Worm (Caenorhabditis elegans) whole organism, late embryonic: ENCODE results near the gene ZC239.4.

ENCODE experiments used
- C38D4.7 ChIP-seq: fragments of 200-800 bp; sonication (Bioruptor generic); optimal IDR thresholded peaks from 2 replicates; lab custom pipeline; 2018; ENCODE audit warnings: mild to moderate bottlenecking, missing genetic modification characterization, moderate library complexity, missing compliant biosample characterization
- F13H6.1 ChIP-seq: sonication (generic microtip); optimal IDR thresholded peaks from 2 replicates; lab custom pipeline; 2016; ENCODE audit warnings: missing genetic modification characterization, missing compliant biosample characterization
- Y22D7AL.16 ChIP-seq: sonication (generic microtip); optimal IDR thresholded peaks from 2 replicates; lab custom pipeline; 2016; ENCODE audit warnings: missing genetic modification characterization, missing compliant biosample characterization
- ahr-1 ChIP-seq: sonication (generic microtip); optimal IDR thresholded peaks from 2 replicates; lab custom pipeline; 2016; ENCODE audit warnings: missing genetic modification characterization, missing compliant biosample characterization
- ama-1 ChIP-seq: fragments of 150-350 bp; optimal IDR thresholded peaks from 2 replicates; lab custom pipeline; 2014
- ceh-18 ChIP-seq: sonication (generic microtip); optimal IDR thresholded peaks from 2 replicates; lab custom pipeline; 2016; ENCODE audit warnings: missing genetic modification characterization, missing compliant biosample characterization
- ceh-19 ChIP-seq: fragments of 200-800 bp; sonication (Bioruptor generic); optimal IDR thresholded peaks from 2 replicates; lab custom pipeline; 2018; ENCODE audit warnings: mild to moderate bottlenecking, missing genetic modification characterization, missing compliant biosample characterization
- ceh-22 ChIP-seq: sonication (generic microtip); optimal IDR thresholded peaks from 2 replicates; lab custom pipeline; 2017; ENCODE audit warnings: missing biosample characterization, missing genetic modification characterization
- ceh-24 ChIP-seq: sonication (generic microtip); optimal IDR thresholded peaks from 2 replicates; lab custom pipeline; 2016; ENCODE audit warnings: mild to moderate bottlenecking, missing genetic modification characterization, missing compliant biosample characterization
- ceh-30 ChIP-seq: fragments of 150-350 bp; optimal IDR thresholded peaks from 2 replicates; lab custom pipeline; 2014; ENCODE audit warnings: missing biosample characterization, missing genetic modification characterization
- ceh-31 ChIP-seq: sonication (generic microtip); optimal IDR thresholded peaks from 2 replicates; lab custom pipeline; 2016; ENCODE audit warnings: missing genetic modification characterization, missing compliant biosample characterization
- ceh-34 ChIP-seq: sonication (generic microtip); optimal IDR thresholded peaks from 2 replicates; lab custom pipeline; 2016; ENCODE audit warnings: mild to moderate bottlenecking, missing genetic modification characterization, missing compliant biosample characterization
- ceh-45 ChIP-seq: fragments of 200-800 bp; sonication (Bioruptor generic); IDR thresholded peaks from 2 replicates; pipeline ENCODE4 v1.3.6; 2022; ENCODE audit warnings: missing genetic modification reagents, missing genetic modification characterization, missing compliant biosample characterization
- ceh-9 ChIP-seq: sonication (generic microtip); optimal IDR thresholded peaks from 2 replicates; lab custom pipeline; 2016; ENCODE audit warnings: mild to moderate bottlenecking, missing genetic modification characterization, inconsistent platforms, missing compliant biosample characterization
- che-1 ChIP-seq: sonication (generic microtip); optimal IDR thresholded peaks from 2 replicates; lab custom pipeline; 2016; ENCODE audit warnings: mild to moderate bottlenecking, missing genetic modification characterization, missing compliant biosample characterization
- elt-2 ChIP-seq: sonication (generic microtip); optimal IDR thresholded peaks from 2 replicates; lab custom pipeline; 2016; ENCODE audit warnings: missing genetic modification reagents, missing genetic modification characterization, missing compliant biosample characterization
- elt-4 ChIP-seq: sonication (generic microtip); optimal IDR thresholded peaks from 2 replicates; lab custom pipeline; 2016; ENCODE audit warnings: missing genetic modification characterization, missing compliant biosample characterization
- eyg-1 ChIP-seq: sonication (generic microtip); optimal IDR thresholded peaks from 2 replicates; lab custom pipeline; 2016; ENCODE audit warnings: missing genotype, missing genetic modification characterization, missing compliant biosample characterization
- fax-1 ChIP-seq: sonication (generic microtip); optimal IDR thresholded peaks from 2 replicates; lab custom pipeline; 2016; ENCODE audit warnings: missing genotype, missing genetic modification characterization, missing compliant biosample characterization
- fkh-10 ChIP-seq: fragments of 150-350 bp; optimal IDR thresholded peaks from 2 replicates; lab custom pipeline; 2014; ENCODE audit warnings: missing biosample characterization, missing genetic modification reagents, missing genetic modification characterization
- fkh-6 ChIP-seq: sonication (generic microtip); optimal IDR thresholded peaks from 2 replicates; lab custom pipeline; 2016; ENCODE audit warnings: missing genetic modification characterization, missing compliant biosample characterization
- gmeb-2 ChIP-seq: sonication (generic microtip); optimal IDR thresholded peaks from 2 replicates; lab custom pipeline; 2016; ENCODE audit warnings: missing genetic modification characterization, inconsistent platforms, missing compliant biosample characterization
- lim-6 ChIP-seq: sonication (generic microtip); optimal IDR thresholded peaks from 2 replicates; lab custom pipeline; 2016; ENCODE audit warnings: missing genetic modification characterization, missing compliant biosample characterization
- lin-11 ChIP-seq: fragments of 200-800 bp; sonication (Bioruptor generic); optimal IDR thresholded peaks from 2 replicates; lab custom pipeline; 2018; ENCODE audit warnings: mild to moderate bottlenecking, missing genetic modification characterization, missing compliant biosample characterization
- mec-3 ChIP-seq: sonication (generic microtip); optimal IDR thresholded peaks from 2 replicates; lab custom pipeline; 2016; ENCODE audit warnings: borderline replicate concordance, missing genetic modification characterization, missing compliant biosample characterization
- nhr-11 ChIP-seq: fragments of 150-350 bp; optimal IDR thresholded peaks from 2 replicates; lab custom pipeline; 2014; ENCODE audit warnings: missing biosample characterization, missing genetic modification characterization
- nhr-232 ChIP-seq: sonication (generic microtip); optimal IDR thresholded peaks from 2 replicates; lab custom pipeline; 2016; ENCODE audit warnings: missing genetic modification characterization, missing compliant biosample characterization
- npax-4 ChIP-seq: sonication (generic microtip); optimal IDR thresholded peaks from 2 replicates; lab custom pipeline; 2016; ENCODE audit warnings: missing genetic modification characterization, missing compliant biosample characterization
- odd-2 ChIP-seq: sonication (generic microtip); optimal IDR thresholded peaks from 2 replicates; lab custom pipeline; 2017; ENCODE audit warnings: antibody characterized with exemption, mild to moderate bottlenecking, missing genetic modification characterization, missing compliant biosample characterization
- pat-9 ChIP-seq: fragments of 200-800 bp; sonication (Bioruptor generic); optimal IDR thresholded peaks from 2 replicates; lab custom pipeline; 2018; ENCODE audit warnings: mild to moderate bottlenecking, missing genetic modification characterization, moderate library complexity, missing compliant biosample characterization
- pax-1 ChIP-seq: fragments of 150-350 bp; optimal IDR thresholded peaks from 2 replicates; lab custom pipeline; 2014; ENCODE audit warnings: missing biosample characterization, missing genetic modification characterization
- rnt-1 ChIP-seq: sonication (generic microtip); optimal IDR thresholded peaks from 2 replicates; lab custom pipeline; 2016; ENCODE audit warnings: missing genetic modification characterization, missing compliant biosample characterization
- sdc-2 ChIP-seq: sonication (generic microtip); optimal IDR thresholded peaks from 2 replicates; lab custom pipeline; 2016; ENCODE audit warnings: missing genotype, missing genetic modification characterization, missing compliant biosample characterization
- sox-4 ChIP-seq: sonication (generic microtip); optimal IDR thresholded peaks from 2 replicates; lab custom pipeline; 2017; ENCODE audit warnings: mild to moderate bottlenecking, missing genetic modification characterization, inconsistent platforms, missing compliant biosample characterization
- syd-9 ChIP-seq: sonication (generic microtip); optimal IDR thresholded peaks from 2 replicates; lab custom pipeline; 2016; ENCODE audit warnings: mild to moderate bottlenecking, missing genetic modification characterization, moderate library complexity, missing compliant biosample characterization
- tbx-2 ChIP-seq: sonication (generic microtip); optimal IDR thresholded peaks from 2 replicates; lab custom pipeline; 2016; ENCODE audit warnings: missing genetic modification characterization, missing compliant biosample characterization
- tbx-7 ChIP-seq: sonication (generic microtip); optimal IDR thresholded peaks from 2 replicates; lab custom pipeline; 2016; ENCODE audit warnings: missing genotype, missing genetic modification characterization, missing compliant biosample characterization
- unc-3 ChIP-seq, 2 experiments: fragments of 200-800 bp in 1 of 2; sonication (Bioruptor generic) in 1 of 2; sonication (generic microtip) in 1 of 2; conservative IDR thresholded peaks in 1 of 2; optimal IDR thresholded peaks in 1 of 2; 2 replicates each; pipeline versions ENCODE4 v1.3.6 to Lab custom; 2016 to 2022; ENCODE audit warnings: missing compliant biosample characterization in 2 of 2, missing genetic modification characterization in 2 of 2, missing genetic modification reagents in 1 of 2
- unc-86 ChIP-seq: sonication (generic microtip); optimal IDR thresholded peaks from 2 replicates; lab custom pipeline; 2016; ENCODE audit warnings: missing genetic modification characterization, missing compliant biosample characterization

The ZC239.4 gene

DNA sequence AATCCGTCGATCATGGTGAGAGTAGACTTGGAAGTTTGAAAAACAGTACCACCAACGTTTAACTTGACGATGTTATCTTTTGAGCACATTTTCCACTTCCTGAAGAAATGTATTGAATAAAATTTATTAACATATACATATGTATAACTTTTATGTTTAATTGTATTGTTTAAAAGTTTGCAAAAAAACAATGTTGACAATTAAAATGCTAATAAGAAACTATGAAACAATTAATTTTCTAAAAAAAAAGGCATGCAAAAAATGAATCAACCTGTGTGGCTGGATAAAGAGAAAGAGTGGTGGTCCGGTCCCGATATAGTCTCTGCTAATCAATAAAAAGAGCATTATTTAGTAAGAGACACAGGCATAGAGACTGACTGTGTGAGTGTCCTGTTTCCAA, 20.7 kb downstream of the ZC239.4 start, which contains the start of gene C17F4.8:
TSS of gene C17F4.8 (minus strand) at position 101 of the 400 bp plus-strand sequence.
- TF ChIP-seq F13H6.1 (tag; lab: Kevin White, UChicago) (no peak), pax-1 (tag; lab: Kevin White, UChicago) (no peak), lin-11 (no peak), ahr-1 (tag; lab: Kevin White, UChicago) (no peak), fkh-6 (tag; lab: Kevin White, UChicago) (no peak), elt-2 (tag; lab: Kevin White, UChicago) (no peak), tbx-7 (tag; lab: Kevin White, UChicago) (no peak), ceh-18 (tag; lab: Kevin White, UChicago) (no peak), tbx-2 (tag; lab: Kevin White, UChicago) (no peak), eyg-1 (no peak), nhr-232 (tag; lab: Kevin White, UChicago) (no peak), ceh-19 (GFP tag; lab: Kevin White, UChicago) (no peak), ceh-24 (tag; lab: Kevin White, UChicago) (no peak), sdc-2 (tag; lab: Kevin White, UChicago) (no peak)
- TF ChIP-seq, all 69 proteins: peak for 0

DNA sequence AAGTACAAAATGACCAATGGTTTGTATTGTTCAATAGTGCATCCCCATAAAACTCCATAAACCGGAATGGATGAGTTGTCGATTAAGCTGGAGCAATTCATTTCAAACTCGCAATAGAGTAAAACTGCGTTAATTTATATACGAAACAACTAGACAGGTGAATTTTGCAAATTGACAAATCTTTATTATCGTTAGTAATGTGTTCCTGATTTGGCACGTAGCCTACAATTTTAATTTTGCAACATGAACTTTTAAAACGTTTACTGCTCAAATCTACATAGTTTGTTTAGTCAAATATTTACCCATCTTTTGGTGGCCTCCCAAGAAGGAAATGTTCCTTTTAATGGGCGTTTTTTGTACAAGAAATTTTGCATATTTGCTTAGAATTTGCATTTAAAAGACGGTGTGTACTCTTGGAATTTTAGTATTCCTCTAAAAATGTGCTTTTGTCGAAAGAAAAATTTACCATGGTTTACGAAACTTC, 23.1 kb downstream of the ZC239.4 start, which contains the start of the genes srz-67 and C17F4.11:
TSS of gene srz-67 (minus strand) at position 101 of the 484 bp plus-strand sequence.
TSS of gene C17F4.11 (plus strand) at position 434 of the 484 bp plus-strand sequence.
- TF ChIP-seq ceh-45 (GFP tag; lab: Robert Waterston, UW): no peak
- no peak for TF ChIP-seq npax-4
- TF ChIP-seq ceh-18 (tag; lab: Kevin White, UChicago): no peak
- TF ChIP-seq rnt-1 (tag; lab: Kevin White, UChicago): no peak
- no peak for TF ChIP-seq ama-1
- TF ChIP-seq C38D4.7 (GFP tag; lab: Kevin White, UChicago): no peak
- TF ChIP-seq pat-9 (tag; lab: Kevin White, UChicago): no peak
- TF ChIP-seq F13H6.1 (tag; lab: Kevin White, UChicago): no peak
- no peak for TF ChIP-seq unc-3 (GFP tag; conservative IDR thresholded peaks at IDR 0.05; lab: Robert Waterston, UW)
- no peak for TF ChIP-seq unc-3 (tag; optimal IDR thresholded peaks at IDR 0.05; lab: Kevin White, UChicago)
- no peak for TF ChIP-seq ceh-34 (tag; lab: Kevin White, UChicago)
- no peak for TF ChIP-seq sox-4
- no peak for TF ChIP-seq syd-9
- no peak for TF ChIP-seq gmeb-2 (tag; lab: Kevin White, UChicago)
- no peak for TF ChIP-seq mec-3 (tag; lab: Kevin White, UChicago)
- no peak for TF ChIP-seq lin-11
- no peak for TF ChIP-seq unc-86 (tag; lab: Kevin White, UChicago)
- no peak for TF ChIP-seq lim-6 (tag; lab: Kevin White, UChicago)
- TF ChIP-seq nhr-11 (tag; lab: Kevin White, UChicago): no peak
- no peak for TF ChIP-seq elt-4 (tag; lab: Kevin White, UChicago)
- no peak for TF ChIP-seq ceh-9 (tag; lab: Kevin White, UChicago)

DNA sequence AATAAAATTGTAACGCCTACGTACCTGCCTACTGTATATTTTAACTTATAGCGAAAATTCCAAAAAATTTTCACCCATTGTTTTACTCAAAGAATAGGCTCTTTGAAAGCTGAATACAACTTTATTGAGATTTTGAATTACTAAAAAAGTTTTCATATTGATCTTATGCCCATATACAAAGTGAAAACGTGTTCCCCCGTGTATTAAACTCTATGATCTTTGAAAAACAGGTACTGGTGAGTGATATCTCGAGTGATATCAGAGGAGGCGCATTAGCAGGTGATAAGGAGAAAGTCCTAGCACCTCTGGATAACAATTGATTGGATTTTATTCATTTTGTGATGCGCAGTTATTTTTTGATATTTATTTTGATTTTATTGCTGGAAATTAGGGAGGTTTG, 26.2 kb downstream of the ZC239.4 start, which contains the start of gene C17F4.3:
TSS of gene C17F4.3 (plus strand) at position 301 of the 400 bp plus-strand sequence.
- TF ChIP-seq ceh-31 (tag; lab: Kevin White, UChicago): no peak
- TF ChIP-seq fkh-10 (GFP tag; lab: Kevin White, UChicago): no peak
- TF ChIP-seq npax-4: no peak
- no peak for TF ChIP-seq C38D4.7 (GFP tag; lab: Kevin White, UChicago)
- no peak for TF ChIP-seq fkh-6 (tag; lab: Kevin White, UChicago)
- no peak for TF ChIP-seq ceh-24 (tag; lab: Kevin White, UChicago)
- no peak for TF ChIP-seq odd-2 (tag; lab: Kevin White, UChicago)
- no peak for TF ChIP-seq sdc-2 (tag; lab: Kevin White, UChicago)
- no peak for TF ChIP-seq fax-1 (tag; lab: Kevin White, UChicago)
- no peak for TF ChIP-seq eyg-1
- no peak for TF ChIP-seq gmeb-2 (tag; lab: Kevin White, UChicago)
- TF ChIP-seq elt-4 (tag; lab: Kevin White, UChicago): no peak
- TF ChIP-seq che-1 (tag; lab: Kevin White, UChicago): no peak
- TF ChIP-seq ceh-22 (tag; lab: Kevin White, UChicago): no peak
- TF ChIP-seq ceh-18 (tag; lab: Kevin White, UChicago): no peak
- TF ChIP-seq ceh-30 (tag; lab: Kevin White, UChicago): no peak
- no peak for TF ChIP-seq Y22D7AL.16 (tag; lab: Kevin White, UChicago)
